Worm (Caenorhabditis elegans): ENCODE results near the gene F11C7.6.
A peak's percentile ranks its signal among the peaks of the same experiment; 100 is the strongest.

Gene F11C7.6

ce11 chrX:17428803-17429202, 27.4 kb downstream of the F11C7.6 start, which contains the start of gene pbo-6:
Gene pbo-6, plus strand, starts transcription at chrX:17429042.
- no peak for TF ChIP-seq ces-1 (GFP tag; optimal IDR thresholded peaks at IDR 0.05)
- TF ChIP-seq unc-39 (tag; optimal IDR thresholded peaks at IDR 0.05) = no peak
- no peak for TF ChIP-seq flh-1 (GFP tag; optimal IDR thresholded peaks at IDR 0.05)

ce11 chrX:17434234-17434633, 32.9 kb downstream of the F11C7.6 start, which contains the start of gene fubl-3:
Gene fubl-3, plus strand, starts transcription at chrX:17434445.
- TF ChIP-seq blmp-1 (tag; optimal IDR thresholded peaks at IDR 0.05) = no peak
- peak; percentile 7 for TF ChIP-seq mep-1 (tag; optimal IDR thresholded peaks at IDR 0.05)
- peak; percentile 26 for TF ChIP-seq ces-1 (GFP tag; optimal IDR thresholded peaks at IDR 0.05)
- TF ChIP-seq flh-1 (GFP tag; optimal IDR thresholded peaks at IDR 0.05) = no peak
- no peak for TF ChIP-seq tbx-8 (GFP tag; optimal IDR thresholded peaks at IDR 0.05)
- TF ChIP-seq lsy-2 (tag; optimal IDR thresholded peaks at IDR 0.05) = peak; percentile 92
- peak; percentile 18 for TF ChIP-seq elt-1 (tag; optimal IDR thresholded peaks at IDR 0.05; ENCODE audit: borderline replicate concordance, insufficient read depth)
- TF ChIP-seq unc-62 (GFP tag; optimal IDR thresholded peaks at IDR 0.05) = no peak
- no peak for TF ChIP-seq lin-32 (GFP tag; optimal IDR thresholded peaks at IDR 0.05)
- no peak for TF ChIP-seq M03D4.4 (tag; optimal IDR thresholded peaks at IDR 0.05)
- TF ChIP-seq cnd-1 (tag; optimal IDR thresholded peaks at IDR 0.05) = peak; percentile 8
- no peak for TF ChIP-seq unc-39 (tag; optimal IDR thresholded peaks at IDR 0.05)
- peak; percentile 1 for TF ChIP-seq pha-4 (tag; optimal IDR thresholded peaks at IDR 0.05)
- no peak for TF ChIP-seq mab-5 (tag; optimal IDR thresholded peaks at IDR 0.05)
- peak; percentile 44 for TF ChIP-seq hlh-1 (tag; optimal IDR thresholded peaks at IDR 0.05)
- peak; percentile 13 for TF ChIP-seq lin-13 (tag; optimal IDR thresholded peaks at IDR 0.05)

- no peak for TF ChIP-seq flh-1 (GFP tag; optimal IDR thresholded peaks at IDR 0.05)
- TF ChIP-seq ces-1 (GFP tag; optimal IDR thresholded peaks at IDR 0.05) = no peak
- TF ChIP-seq blmp-1 (tag; optimal IDR thresholded peaks at IDR 0.05) = no peak
- TF ChIP-seq mls-2 (tag; optimal IDR thresholded peaks at IDR 0.05) = no peak
- no peak for TF ChIP-seq elt-3 (tag; optimal IDR thresholded peaks at IDR 0.05)
- TF ChIP-seq sem-2 (GFP tag; optimal IDR thresholded peaks at IDR 0.05) = no peak
- TF ChIP-seq ceh-39 (tag; optimal IDR thresholded peaks at IDR 0.05) = no peak
- TF ChIP-seq mep-1 (tag; optimal IDR thresholded peaks at IDR 0.05) = no peak
- TF ChIP-seq ztf-11 (tag; optimal IDR thresholded peaks at IDR 0.05) = no peak
- no peak for TF ChIP-seq ceh-43 (GFP tag; optimal IDR thresholded peaks at IDR 0.05)
- no peak for TF ChIP-seq nhr-28 (tag; optimal IDR thresholded peaks at IDR 0.05)
- TF ChIP-seq unc-120 (tag; optimal IDR thresholded peaks at IDR 0.05; ENCODE audit: poor library complexity, severe bottlenecking) = no peak
These were observed 37.0 kb downstream of the F11C7.6 start, which contains the start of gene C36E6.8 for ce11 chrX:17438386-17438785. Gene C36E6.8, plus strand, starts transcription at chrX:17438686.

ce11 chrX:17451410-17451809, 50.0 kb downstream of the F11C7.6 start, which contains the start of gene C36E6.2:
Gene C36E6.2, plus strand, starts transcription at chrX:17451670.
- TF ChIP-seq ces-1 (GFP tag; optimal IDR thresholded peaks at IDR 0.05) = peak; percentile 57
- TF ChIP-seq blmp-1 (tag; optimal IDR thresholded peaks at IDR 0.05) = no peak
- TF ChIP-seq unc-39 (tag; optimal IDR thresholded peaks at IDR 0.05) = no peak
- TF ChIP-seq snpc-4 (tag; optimal IDR thresholded peaks at IDR 0.05) = no peak
- no peak for TF ChIP-seq nhr-237 (tag; optimal IDR thresholded peaks at IDR 0.05)
- no peak for TF ChIP-seq mab-5 (tag; optimal IDR thresholded peaks at IDR 0.05)
- TF ChIP-seq elt-1 (tag; optimal IDR thresholded peaks at IDR 0.05; ENCODE audit: borderline replicate concordance, insufficient read depth) = no peak
- TF ChIP-seq sem-2 (GFP tag; optimal IDR thresholded peaks at IDR 0.05) = no peak
- peak; percentile 58 for TF ChIP-seq lsy-2 (tag; optimal IDR thresholded peaks at IDR 0.05)
- no peak for TF ChIP-seq zip-8 (tag; optimal IDR thresholded peaks at IDR 0.05)
- TF ChIP-seq tbx-8 (GFP tag; optimal IDR thresholded peaks at IDR 0.05) = no peak
- TF ChIP-seq ceh-39 (tag; optimal IDR thresholded peaks at IDR 0.05) = no peak
- peak; percentile 57 for TF ChIP-seq lin-13 (tag; optimal IDR thresholded peaks at IDR 0.05)
- TF ChIP-seq drap-1 (GFP tag; optimal IDR thresholded peaks at IDR 0.05) = peak; percentile 1
- TF ChIP-seq ceh-83 (GFP tag; optimal IDR thresholded peaks at IDR 0.05) = no peak
- no peak for TF ChIP-seq cnd-1 (tag; optimal IDR thresholded peaks at IDR 0.05)
- TF ChIP-seq nhr-28 (tag; optimal IDR thresholded peaks at IDR 0.05) = no peak
- peak; percentile 60 for TF ChIP-seq ham-2 (GFP tag; optimal IDR thresholded peaks at IDR 0.05)
- TF ChIP-seq bed-3 (GFP tag; optimal IDR thresholded peaks at IDR 0.05) = no peak
- no peak for TF ChIP-seq nhr-12 (tag; optimal IDR thresholded peaks at IDR 0.05)
- peak; percentile 16 for TF ChIP-seq unc-120 (tag; optimal IDR thresholded peaks at IDR 0.05; ENCODE audit: poor library complexity, severe bottlenecking)
- TF ChIP-seq mls-2 (tag; optimal IDR thresholded peaks at IDR 0.05) = peak; percentile 39
- TF ChIP-seq unc-62 (GFP tag; optimal IDR thresholded peaks at IDR 0.05) = no peak
- TF ChIP-seq pha-4 (tag; optimal IDR thresholded peaks at IDR 0.05) = peak; percentile 66
- TF ChIP-seq nhr-2 (tag; optimal IDR thresholded peaks at IDR 0.05) = no peak
- TF ChIP-seq nhr-76 (tag; optimal IDR thresholded peaks at IDR 0.05) = no peak
- TF ChIP-seq elt-3 (tag; optimal IDR thresholded peaks at IDR 0.05) = no peak
- peak; percentile 14 for TF ChIP-seq ceh-43 (GFP tag; optimal IDR thresholded peaks at IDR 0.05)
- no peak for TF ChIP-seq lin-32 (GFP tag; optimal IDR thresholded peaks at IDR 0.05)
- peak; percentile 59 for TF ChIP-seq sptf-1 (tag; optimal IDR thresholded peaks at IDR 0.05)
- TF ChIP-seq M03D4.4 (tag; optimal IDR thresholded peaks at IDR 0.05) = no peak
- TF ChIP-seq ztf-11 (tag; optimal IDR thresholded peaks at IDR 0.05) = no peak
- no peak for TF ChIP-seq flh-1 (GFP tag; optimal IDR thresholded peaks at IDR 0.05)
- peak; percentile 69 for TF ChIP-seq mep-1 (tag; optimal IDR thresholded peaks at IDR 0.05)
- TF ChIP-seq hlh-1 (tag; optimal IDR thresholded peaks at IDR 0.05) = peak; percentile 70
